Worm (Caenorhabditis elegans) whole organism, L2 larva: ENCODE data around the gene Y49A3A.3.

ENCODE experiments used
- R02D3.7 ChIP-seq: fragments of 150-350 bp; optimal IDR thresholded peaks from 2 replicates; lab custom pipeline; 2014; ENCODE audit warnings: missing biosample characterization, missing genetic modification characterization
- lin-39 ChIP-seq: fragments of 150-350 bp; optimal IDR thresholded peaks from 2 replicates; lab custom pipeline; 2014; ENCODE audit warnings: missing biosample characterization, missing genetic modification reagents, missing genetic modification characterization
- mdl-1 ChIP-seq, 2 experiments: fragments of 150-350 bp in 1 of 2; sonication (generic microtip) in 1 of 2; optimal IDR thresholded peaks; 2 replicates each; lab custom pipeline; 2017; ENCODE audit warnings: missing biosample characterization in 2 of 2, missing genetic modification characterization in 2 of 2
- nhr-11 ChIP-seq: fragments of 150-350 bp; optimal IDR thresholded peaks from 2 replicates; lab custom pipeline; 2014; ENCODE audit warnings: missing biosample characterization, missing genetic modification characterization

- no peak for TF ChIP-seq R02D3.7 (tag; lab: Kevin White, UChicago)
- no peak for TF ChIP-seq mdl-1 (tag; optimal IDR thresholded peaks at IDR 0.05; lab: Kevin White, UChicago)
- TF ChIP-seq lin-39 (tag; lab: Kevin White, UChicago) = no peak
- TF ChIP-seq nhr-11 (tag; lab: Kevin White, UChicago) = no peak
These were observed 2.6 kb upstream of the Y49A3A.3 start, which contains the start of gene vha-13 for ce11 chrV:14351629-14352028.
